Worm (Caenorhabditis elegans) whole organism, L1 larva: Measurements from ENCODE around the gene Y39E4B.10.
A peak's percentile ranks its signal among the peaks of the same experiment; 100 is the strongest.

ENCODE experiments used
- C16A3.4 ChIP-seq: fragments of 150-350 bp; optimal IDR thresholded peaks from 2 replicates; lab custom pipeline; 2014; ENCODE audit warnings: missing biosample characterization, missing genetic modification characterization
- aly-2 ChIP-seq: fragments of 150-350 bp; optimal IDR thresholded peaks from 2 replicates; lab custom pipeline; 2014; ENCODE audit warnings: missing biosample characterization, missing genetic modification characterization
- ama-1 ChIP-seq: fragments of 150-350 bp; optimal IDR thresholded peaks from 2 replicates; lab custom pipeline; 2014
- ceh-63 ChIP-seq: fragments of 200-800 bp; sonication (Bioruptor generic); optimal IDR thresholded peaks from 2 replicates; lab custom pipeline; 2018; ENCODE audit warnings: mild to moderate bottlenecking, missing genetic modification characterization, missing compliant biosample characterization
- ceh-82 ChIP-seq, 3 experiments: fragments of 150-350 bp in 1 of 3; sonication (generic microtip) in 2 of 3; optimal IDR thresholded peaks; 2 replicates each; lab custom pipeline; 2014 to 2017; ENCODE audit warnings: missing biosample characterization in 3 of 3, missing genetic modification characterization in 3 of 3
- ces-1 ChIP-seq: fragments of 150-350 bp; optimal IDR thresholded peaks from 2 replicates; lab custom pipeline; 2014; ENCODE audit warnings: missing biosample characterization, missing genetic modification reagents, missing genetic modification characterization
- dpl-1 ChIP-seq, 3 experiments: fragments of 150-350 bp in 2 of 3; sonication (generic microtip) in 1 of 3; optimal IDR thresholded peaks; 2 replicates each; lab custom pipeline; 2014 to 2017; ENCODE audit warnings: missing biosample characterization in 3 of 3, missing genetic modification characterization in 3 of 3, missing genetic modification reagents in 3 of 3
- dsc-1 ChIP-seq: sonication (generic microtip); optimal IDR thresholded peaks from 2 replicates; lab custom pipeline; 2016; ENCODE audit warnings: mild to moderate bottlenecking, missing genetic modification characterization, missing compliant biosample characterization
- efl-1 ChIP-seq, 4 experiments: fragments of 150-350 bp; optimal IDR thresholded peaks in 3 of 4; peaks in 1 of 4; 1 replicate in 1 of 4; 2 replicates in 3 of 4; lab custom pipeline; 2014; ENCODE audit warnings: missing biosample characterization in 2 of 4, missing genetic modification characterization in 2 of 4, missing genetic modification reagents in 2 of 4
- efl-3 ChIP-seq: fragments of 200-800 bp; sonication (Bioruptor generic); optimal IDR thresholded peaks from 2 replicates; lab custom pipeline; 2018; ENCODE audit warnings: mild to moderate bottlenecking, missing genetic modification characterization, missing compliant biosample characterization
- elt-2 ChIP-seq: sonication (generic microtip); optimal IDR thresholded peaks from 2 replicates; lab custom pipeline; 2016; ENCODE audit warnings: missing genetic modification characterization, mild to moderate bottlenecking, inconsistent platforms, missing compliant biosample characterization, missing genetic modification reagents
- elt-3 ChIP-seq, 6 experiments: fragments of 150-350 bp in 1 of 6; sonication (generic microtip); optimal IDR thresholded peaks; 2 replicates each; lab custom pipeline; 2017 to 2018; ENCODE audit warnings: missing biosample characterization in 6 of 6, missing genetic modification characterization in 6 of 6, inconsistent platforms in 1 of 6
- fkh-10 ChIP-seq: sonication (generic microtip); optimal IDR thresholded peaks from 2 replicates; lab custom pipeline; 2017; ENCODE audit warnings: missing biosample characterization, missing genetic modification reagents, missing genetic modification characterization
- fkh-4 ChIP-seq: sonication (generic microtip); optimal IDR thresholded peaks from 2 replicates; lab custom pipeline; 2016; ENCODE audit warnings: missing compliant biosample characterization, missing genetic modification characterization, borderline replicate concordance
- fkh-8 ChIP-seq: sonication (generic microtip); optimal IDR thresholded peaks from 2 replicates; lab custom pipeline; 2016; ENCODE audit warnings: mild to moderate bottlenecking, missing genetic modification characterization, missing compliant biosample characterization
- fos-1 ChIP-seq: fragments of 150-350 bp; optimal IDR thresholded peaks from 2 replicates; lab custom pipeline; 2014; ENCODE audit warnings: missing biosample characterization, missing genetic modification characterization
- hpl-2 ChIP-seq: fragments of 150-350 bp; optimal IDR thresholded peaks from 2 replicates; lab custom pipeline; 2014; ENCODE audit warnings: missing biosample characterization, missing genetic modification reagents, missing genetic modification characterization
- irx-1 ChIP-seq: sonication (generic microtip); optimal IDR thresholded peaks from 2 replicates; lab custom pipeline; 2016; ENCODE audit warnings: missing genetic modification characterization, missing compliant biosample characterization
- lin-13 ChIP-seq: fragments of 150-350 bp; optimal IDR thresholded peaks from 2 replicates; lab custom pipeline; 2014; ENCODE audit warnings: missing biosample characterization, missing genetic modification reagents, missing genetic modification characterization
- lin-14 ChIP-seq: fragments of 200-800 bp; sonication (Bioruptor generic); optimal IDR thresholded peaks from 2 replicates; lab custom pipeline; 2018; ENCODE audit warnings: mild to moderate bottlenecking, missing genetic modification characterization, moderate library complexity, missing compliant biosample characterization
- lin-35 ChIP-seq, 2 experiments: fragments of 150-350 bp; optimal IDR thresholded peaks; 2 replicates each; lab custom pipeline; 2014; ENCODE audit warnings: missing biosample characterization in 2 of 2, missing genetic modification characterization in 2 of 2, missing genetic modification reagents in 2 of 2
- lir-3 ChIP-seq: sonication (generic microtip); optimal IDR thresholded peaks from 2 replicates; lab custom pipeline; 2016; ENCODE audit warnings: mild to moderate bottlenecking, missing genetic modification characterization, moderate library complexity, missing compliant biosample characterization; ENCODE audit not compliant: poor library complexity
- lsy-2 ChIP-seq, 2 experiments: fragments of 150-350 bp; optimal IDR thresholded peaks; 2 replicates each; lab custom pipeline; 2014; ENCODE audit warnings: missing biosample characterization in 2 of 2, missing genetic modification characterization in 2 of 2
- mdl-1 ChIP-seq, 2 experiments: fragments of 150-350 bp; optimal IDR thresholded peaks; 2 replicates each; lab custom pipeline; 2014 to 2017; ENCODE audit warnings: missing biosample characterization in 2 of 2, missing genetic modification characterization in 2 of 2, inconsistent platforms in 1 of 2
- mef-2 ChIP-seq: fragments of 150-350 bp; optimal IDR thresholded peaks from 2 replicates; lab custom pipeline; 2014; ENCODE audit warnings: missing biosample characterization, missing genetic modification characterization
- mep-1 ChIP-seq: fragments of 150-350 bp; optimal IDR thresholded peaks from 2 replicates; lab custom pipeline; 2014; ENCODE audit warnings: missing biosample characterization, missing genetic modification characterization
- nhr-11 ChIP-seq: fragments of 150-350 bp; optimal IDR thresholded peaks from 2 replicates; lab custom pipeline; 2014; ENCODE audit warnings: missing biosample characterization, missing genetic modification characterization
- nhr-19 ChIP-seq: fragments of 200-800 bp; sonication (Bioruptor generic); conservative IDR thresholded peaks from 2 replicates; pipeline ENCODE4 v1.3.6; 2022; ENCODE audit warnings: missing genetic modification characterization, missing compliant biosample characterization
- nhr-20 ChIP-seq: sonication (generic microtip); optimal IDR thresholded peaks from 2 replicates; lab custom pipeline; 2016; ENCODE audit warnings: mild to moderate bottlenecking, missing genetic modification characterization, missing compliant biosample characterization
- nhr-237 ChIP-seq: fragments of 150-350 bp; optimal IDR thresholded peaks from 2 replicates; lab custom pipeline; 2014; ENCODE audit warnings: missing biosample characterization, missing genetic modification characterization
- nhr-28 ChIP-seq: fragments of 150-350 bp; optimal IDR thresholded peaks from 2 replicates; lab custom pipeline; 2014; ENCODE audit warnings: missing biosample characterization, missing genetic modification characterization
- nhr-76 ChIP-seq: sonication (generic microtip); optimal IDR thresholded peaks from 2 replicates; lab custom pipeline; 2017; ENCODE audit warnings: missing biosample characterization, missing genetic modification characterization
- nhr-85 ChIP-seq: sonication (generic microtip); peaks from one replicate; lab custom pipeline; 2016; ENCODE audit warnings: missing genetic modification characterization, inconsistent platforms, missing compliant biosample characterization
- pax-3 ChIP-seq: fragments of 200-800 bp; sonication (Bioruptor generic); optimal IDR thresholded peaks from 2 replicates; lab custom pipeline; 2018; ENCODE audit warnings: mild to moderate bottlenecking, missing genetic modification characterization, moderate library complexity, missing compliant biosample characterization
- pqm-1 ChIP-seq: sonication (generic microtip); optimal IDR thresholded peaks from 3 replicates; lab custom pipeline; 2017; ENCODE audit warnings: missing biosample characterization, missing genetic modification characterization
- snu-23 ChIP-seq: sonication (generic microtip); optimal IDR thresholded peaks from 2 replicates; lab custom pipeline; 2016; ENCODE audit warnings: missing genetic modification characterization, missing compliant biosample characterization
- sox-4 ChIP-seq: sonication (generic microtip); optimal IDR thresholded peaks from 2 replicates; lab custom pipeline; 2016; ENCODE audit warnings: missing genetic modification characterization, missing compliant biosample characterization
- sup-37 ChIP-seq: fragments of 200-800 bp; sonication (Bioruptor generic); optimal IDR thresholded peaks from 2 replicates; lab custom pipeline; 2018; ENCODE audit warnings: mild to moderate bottlenecking, missing genetic modification characterization, missing compliant biosample characterization
- tbx-2 ChIP-seq: sonication (generic microtip); optimal IDR thresholded peaks from 2 replicates; lab custom pipeline; 2016; ENCODE audit warnings: missing genetic modification characterization, missing compliant biosample characterization
- unc-86 ChIP-seq: sonication (generic microtip); optimal IDR thresholded peaks from 2 replicates; lab custom pipeline; 2016; ENCODE audit warnings: missing genetic modification characterization, missing compliant biosample characterization
- unc-98 ChIP-seq: fragments of 200-800 bp; sonication (Bioruptor generic); IDR thresholded peaks from 2 replicates; pipeline ENCODE4 v1.3.6; 2022; ENCODE audit warnings: missing genetic modification characterization, missing compliant biosample characterization
- xbp-1 ChIP-seq: sonication (generic microtip); optimal IDR thresholded peaks from 2 replicates; lab custom pipeline; 2016; ENCODE audit warnings: missing genetic modification characterization, missing compliant biosample characterization
- zag-1 ChIP-seq: fragments of 150-350 bp; optimal IDR thresholded peaks from 2 replicates; lab custom pipeline; 2014; ENCODE audit warnings: missing biosample characterization, missing genetic modification characterization

Gene Y39E4B.10

DNA sequence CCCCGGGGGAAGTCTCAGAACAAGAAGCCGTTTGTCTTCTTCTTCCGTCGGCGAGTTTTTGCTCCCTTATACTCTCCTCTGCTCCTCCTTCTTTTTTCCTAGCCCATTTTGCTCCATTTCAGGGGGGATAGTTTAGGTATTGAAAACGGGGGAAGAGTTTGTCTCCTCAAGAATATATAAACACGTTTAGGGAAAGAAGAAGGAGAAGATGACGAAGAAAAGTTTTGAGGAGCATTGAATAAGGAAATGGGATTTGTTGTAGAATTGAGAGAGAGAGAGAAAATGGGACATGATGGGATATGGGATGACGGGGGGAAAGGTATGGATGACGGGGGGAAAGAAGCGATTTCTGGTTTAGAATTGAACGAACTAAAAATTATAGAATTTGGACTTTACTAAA is 29.2 kb downstream of the Y39E4B.10 start:
- peak; percentile 76 for TF ChIP-seq fkh-10 (GFP tag; lab: Kevin White, UChicago)
- TF ChIP-seq ces-1 (GFP tag; lab: Kevin White, UChicago): peak; percentile 21
- TF ChIP-seq lin-14 (GFP tag; lab: Kevin White, UChicago): peak; percentile 63
- no peak for TF ChIP-seq xbp-1 (tag; lab: Kevin White, UChicago)
- TF ChIP-seq, all 84 proteins: peak for 3

DNA sequence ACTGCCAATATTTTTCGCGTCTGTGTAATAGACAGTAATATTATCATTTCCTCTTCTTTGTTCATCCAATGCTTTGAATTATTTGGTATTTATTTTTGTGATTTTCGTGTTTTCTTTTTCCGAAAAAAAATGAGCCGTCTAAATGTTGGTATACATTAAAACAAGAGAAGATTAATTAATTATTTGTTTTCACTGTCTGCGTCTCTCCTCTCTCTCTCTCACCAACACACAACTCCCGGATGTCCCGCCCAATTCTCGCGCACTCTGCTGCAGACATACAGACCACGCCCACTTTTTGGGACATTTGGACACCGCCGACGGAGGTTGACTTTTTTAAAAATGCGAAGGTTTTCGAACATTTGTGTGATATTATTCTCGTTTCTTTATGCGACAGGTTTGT is 33.1 kb downstream of the Y39E4B.10 start, which contains the start of gene zig-8:
TSS of gene zig-8 (plus strand) at position 301 of the 400 bp plus-strand sequence.
- TF ChIP-seq efl-1 (optimal IDR thresholded peaks at IDR 0.05; lab: Kevin White, UChicago) (no peak), efl-1 (GFP tag; optimal IDR thresholded peaks at IDR 0.05 in 1 of 2; lab: Kevin White, UChicago) (peak in 1 of 2 experiments; percentile 66), pqm-1 (tag; lab: Kevin White, UChicago) (no peak), ama-1 (lab: Kevin White, UChicago) (no peak), unc-86 (peak; percentile 37)

DNA sequence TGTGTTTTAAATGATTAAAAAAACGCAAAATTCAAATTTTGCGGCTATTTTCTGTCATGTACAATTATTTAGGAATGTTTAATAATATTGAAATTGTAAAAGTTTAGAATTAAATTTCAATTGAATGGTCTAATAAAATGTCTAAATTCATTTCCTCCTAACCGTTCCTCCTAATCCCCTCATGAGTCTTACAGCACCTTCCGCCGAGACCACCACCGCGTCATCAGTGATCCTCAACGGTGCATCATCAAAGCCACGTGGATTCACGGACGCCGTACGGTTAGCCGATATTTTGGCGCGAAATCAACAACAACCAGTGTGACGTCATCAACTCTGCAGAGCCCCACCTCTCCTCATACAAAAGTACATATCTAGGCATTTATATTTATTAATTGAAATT is 34.2 kb downstream of the Y39E4B.10 start:
- TF ChIP-seq unc-98 (GFP tag; lab: Robert Waterston, UW) (no peak), lin-35 (GFP tag; optimal IDR thresholded peaks at IDR 0.05; lab: Kevin White, UChicago) (no peak), mep-1 (no peak), irx-1 (no peak), lsy-2 (tag; optimal IDR thresholded peaks at IDR 0.05; lab: Kevin White, UChicago) (no peak), sup-37 (GFP tag; lab: Kevin White, UChicago) (no peak), dsc-1 (tag; lab: Kevin White, UChicago) (no peak), fos-1 (tag; lab: Kevin White, UChicago) (no peak), pax-3 (tag; lab: Kevin White, UChicago) (no peak), lin-14 (GFP tag; lab: Kevin White, UChicago) (no peak), efl-3 (no peak), zag-1 (tag; lab: Kevin White, UChicago) (no peak), fkh-10 (GFP tag; lab: Kevin White, UChicago) (no peak), nhr-76 (tag; lab: Kevin White, UChicago) (no peak), dpl-1 (GFP tag; optimal IDR thresholded peaks at IDR 0.05; lab: Kevin White, UChicago) (no peak), mef-2 (no peak), nhr-20 (tag; lab: Kevin White, UChicago) (no peak), ceh-63 (GFP tag; lab: Kevin White, UChicago) (no peak)

DNA sequence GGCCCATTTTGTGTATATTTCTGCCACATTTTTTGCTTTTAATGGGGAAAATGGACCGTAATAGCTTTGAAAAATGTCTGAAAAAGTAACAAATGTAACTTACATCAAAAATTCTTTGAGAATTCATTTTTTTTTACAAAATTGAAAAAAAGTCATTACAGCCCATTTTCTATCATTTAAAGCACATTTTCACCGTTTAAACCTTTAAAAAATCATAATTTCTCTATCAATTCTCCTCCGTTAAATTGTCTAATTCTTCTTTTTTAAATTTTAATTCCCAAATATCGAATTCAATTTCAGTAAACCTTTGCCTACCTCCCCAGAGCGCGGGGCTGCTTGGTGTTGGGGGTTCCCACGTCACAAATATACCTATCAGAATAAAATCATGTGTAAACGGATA is 45.4 kb downstream of the Y39E4B.10 start, which contains the start of gene dhhc-8:
TSS of gene dhhc-8 (plus strand) at position 301 of the 400 bp plus-strand sequence.
- TF ChIP-seq unc-98 (GFP tag; lab: Robert Waterston, UW) (no peak), nhr-85 (tag; lab: Kevin White, UChicago) (peak; percentile 76), snu-23 (no peak)

DNA sequence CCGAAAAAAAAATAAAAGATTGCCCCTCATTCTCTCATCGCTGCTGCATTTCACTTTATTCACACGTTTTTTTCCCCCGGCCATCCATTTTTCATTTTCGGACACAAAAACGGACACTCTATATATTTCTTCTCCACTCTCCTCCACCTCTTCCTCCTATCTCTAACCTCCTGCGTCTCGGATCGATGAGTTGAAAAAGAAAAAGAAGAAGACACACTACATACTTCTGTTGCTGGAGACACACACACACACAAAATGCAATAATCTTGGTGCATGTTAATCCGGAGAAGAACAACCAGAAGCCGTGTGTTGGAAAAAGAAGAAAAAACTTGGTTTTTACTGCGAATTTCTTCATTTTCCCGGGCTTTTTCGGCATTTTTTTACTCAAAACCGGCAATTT is 46.7 kb downstream of the Y39E4B.10 start:
- TF ChIP-seq aly-2 (tag; lab: Kevin White, UChicago) (peak; percentile 25), C16A3.4 (tag; lab: Kevin White, UChicago) (peak; percentile 33), sox-4 (tag; lab: Kevin White, UChicago) (no peak), tbx-2 (peak; percentile 27), hpl-2 (GFP tag; lab: Kevin White, UChicago) (no peak), nhr-28 (tag; lab: Kevin White, UChicago) (no peak), mdl-1 (tag; optimal IDR thresholded peaks at IDR 0.05; lab: Kevin White, UChicago) (peak in 1 of 2 experiments; percentile 31), fkh-8 (tag; lab: Kevin White, UChicago) (peak; percentile 32), dpl-1 (GFP tag; optimal IDR thresholded peaks at IDR 0.05; lab: Kevin White, UChicago) (peak; percentile 16 to 61 (median 26)), ceh-82 (tag; optimal IDR thresholded peaks at IDR 0.05; lab: Kevin White, UChicago) (peak; percentile 64 to 65 (median 64)), lin-35 (GFP tag; optimal IDR thresholded peaks at IDR 0.05; lab: Kevin White, UChicago) (peak in 1 of 2 experiments; percentile 51), elt-3 (tag; optimal IDR thresholded peaks at IDR 0.05; lab: Kevin White, UChicago) (peak in 1 of 6 experiments; percentile 42), irx-1 (peak; percentile 19), lin-13 (GFP tag; lab: Kevin White, UChicago) (peak; percentile 21), ces-1 (GFP tag; lab: Kevin White, UChicago) (no peak), nhr-20 (tag; lab: Kevin White, UChicago) (peak; percentile 42), lir-3 (peak; percentile 8), elt-2 (tag; lab: Kevin White, UChicago) (no peak), efl-1 (optimal IDR thresholded peaks at IDR 0.05; lab: Kevin White, UChicago) (peak; percentile 59 to 69), efl-1 (GFP tag; optimal IDR thresholded peaks at IDR 0.05 in 1 of 2; lab: Kevin White, UChicago) (peak in 1 of 2 experiments; percentile 18), fkh-10 (GFP tag; lab: Kevin White, UChicago) (peak; percentile 58), unc-86 (peak; percentile 1), nhr-19 (GFP tag; lab: Robert Waterston, UW) (no peak), fkh-4 (no peak), snu-23 (peak; percentile 65), nhr-237 (no peak), nhr-11 (tag; lab: Kevin White, UChicago) (no peak)
